Worm (Caenorhabditis elegans) whole organism, L4 larva: Measurements from ENCODE around the gene scl-8.
A peak's percentile ranks its signal among the peaks of the same experiment; 100 is the strongest.

Source experiments
- D1046.2 ChIP-seq: fragments of 200-800 bp; sonication (Bioruptor generic); IDR thresholded peaks from 2 replicates; pipeline ENCODE4 v1.3.6; 2022; ENCODE audit warnings: missing genetic modification characterization, missing compliant biosample characterization
- F49E8.2 ChIP-seq: sonication (generic microtip); optimal IDR thresholded peaks from 2 replicates; lab custom pipeline; 2016; ENCODE audit warnings: missing compliant biosample characterization, mild to moderate bottlenecking, missing genetic modification characterization, borderline replicate concordance
- T20F7.1 ChIP-seq: fragments of 200-800 bp; sonication (Bioruptor generic); optimal IDR thresholded peaks from 2 replicates; lab custom pipeline; 2018; ENCODE audit warnings: mild to moderate bottlenecking, missing genetic modification characterization, missing compliant biosample characterization
- T26A8.4 ChIP-seq: fragments of 200-800 bp; sonication (Bioruptor generic); IDR thresholded peaks from 2 replicates; pipeline ENCODE4 v1.3.6; 2022; ENCODE audit warnings: missing genetic modification characterization, missing compliant biosample characterization
- Y48G9A.11 ChIP-seq: fragments of 200-800 bp; sonication (Bioruptor generic); IDR thresholded peaks from 2 replicates; pipeline ENCODE4 v1.3.6; 2022; ENCODE audit warnings: missing genetic modification reagents, missing genetic modification characterization, missing compliant biosample characterization
- ZK337.2 ChIP-seq: fragments of 200-800 bp; sonication (Bioruptor generic); IDR thresholded peaks from 2 replicates; pipeline ENCODE4 v1.3.6; 2022; ENCODE audit warnings: missing genetic modification reagents, missing genetic modification characterization, missing compliant biosample characterization
- aly-2 ChIP-seq: sonication (generic microtip); optimal IDR thresholded peaks from 2 replicates; lab custom pipeline; 2018; ENCODE audit warnings: missing biosample characterization, missing genetic modification characterization
- attf-4 ChIP-seq: sonication (generic microtip); optimal IDR thresholded peaks from 3 replicates; lab custom pipeline; 2017; ENCODE audit warnings: missing biosample characterization, missing genetic modification characterization
- ceh-28 ChIP-seq: fragments of 150-350 bp; optimal IDR thresholded peaks from 2 replicates; lab custom pipeline; 2014; ENCODE audit warnings: missing biosample characterization, missing genetic modification reagents, missing genetic modification characterization
- ceh-44 ChIP-seq: fragments of 200-800 bp; sonication (Bioruptor generic); IDR thresholded peaks from 2 replicates; pipeline ENCODE4 v1.3.6; 2022; ENCODE audit warnings: missing genetic modification reagents, missing genetic modification characterization, missing compliant biosample characterization
- cey-2 ChIP-seq: sonication (generic microtip); optimal IDR thresholded peaks from 3 replicates; lab custom pipeline; 2017; ENCODE audit warnings: missing genetic modification characterization, mild to moderate bottlenecking, missing compliant biosample characterization, antibody characterized with exemption, borderline replicate concordance; ENCODE audit not compliant: insufficient read depth
- daf-12 ChIP-seq: fragments of 150-350 bp; optimal IDR thresholded peaks from 2 replicates; lab custom pipeline; 2014; ENCODE audit warnings: missing biosample characterization, missing genetic modification reagents, missing genetic modification characterization
- daf-16 ChIP-seq, 3 experiments: sonication (generic microtip); optimal IDR thresholded peaks; 2 replicates each; lab custom pipeline; 2016 to 2017; ENCODE audit warnings: missing genetic modification characterization in 3 of 3, missing genetic modification reagents in 3 of 3, mild to moderate bottlenecking in 2 of 3, missing compliant biosample characterization in 2 of 3, missing biosample characterization in 1 of 3, moderate library complexity in 1 of 3
- dmd-6 ChIP-seq: fragments of 200-800 bp; sonication (Bioruptor generic); IDR thresholded peaks from 2 replicates; pipeline ENCODE4 v1.3.6; 2022; ENCODE audit warnings: missing genetic modification reagents, missing genetic modification characterization, missing compliant biosample characterization
- dve-1 ChIP-seq: sonication (generic microtip); optimal IDR thresholded peaks from 2 replicates; lab custom pipeline; 2017; ENCODE audit warnings: antibody characterized with exemption, mild to moderate bottlenecking, missing genetic modification characterization, missing compliant biosample characterization; ENCODE audit not compliant: insufficient read depth
- egl-27 ChIP-seq: sonication (generic microtip); optimal IDR thresholded peaks from 3 replicates; lab custom pipeline; 2017; ENCODE audit warnings: missing biosample characterization, missing genetic modification reagents, missing genetic modification characterization
- fos-1 ChIP-seq: fragments of 150-350 bp; optimal IDR thresholded peaks from 2 replicates; lab custom pipeline; 2014; ENCODE audit warnings: missing biosample characterization, missing genetic modification characterization
- gei-8 ChIP-seq: fragments of 200-800 bp; sonication (Bioruptor generic); optimal IDR thresholded peaks from 2 replicates; lab custom pipeline; 2018; ENCODE audit warnings: mild to moderate bottlenecking, missing genetic modification characterization, missing compliant biosample characterization
- hlh-11 ChIP-seq: fragments of 200-800 bp; sonication (Bioruptor generic); optimal IDR thresholded peaks from 2 replicates; lab custom pipeline; 2018; ENCODE audit warnings: mild to moderate bottlenecking, missing genetic modification characterization, missing compliant biosample characterization
- hmg-1.1 ChIP-seq: fragments of 200-800 bp; sonication (Bioruptor generic); IDR thresholded peaks from 2 replicates; pipeline ENCODE4 v1.3.6; 2022; ENCODE audit warnings: missing genetic modification reagents, missing genetic modification characterization, missing compliant biosample characterization
- lim-7 ChIP-seq: fragments of 200-800 bp; sonication (Bioruptor generic); IDR thresholded peaks from 2 replicates; pipeline ENCODE4 v1.3.6; 2022; ENCODE audit warnings: missing genetic modification characterization, missing compliant biosample characterization
- lin-13 ChIP-seq: fragments of 150-350 bp; optimal IDR thresholded peaks from 2 replicates; lab custom pipeline; 2014; ENCODE audit warnings: missing biosample characterization, missing genetic modification reagents, missing genetic modification characterization
- lin-15B ChIP-seq: fragments of 150-350 bp; sonication (generic microtip); optimal IDR thresholded peaks from 3 replicates; lab custom pipeline; 2014; ENCODE audit warnings: missing biosample characterization, missing genetic modification characterization
- lin-38 ChIP-seq: fragments of 200-800 bp; sonication (Bioruptor generic); IDR thresholded peaks from 2 replicates; pipeline ENCODE4 v1.3.6; 2022; ENCODE audit warnings: missing genetic modification reagents, missing genetic modification characterization, missing compliant biosample characterization
- lsy-2 ChIP-seq, 2 experiments: fragments of 150-350 bp in 1 of 2; sonication (generic microtip) in 1 of 2; optimal IDR thresholded peaks; 2 replicates each; lab custom pipeline; 2014 to 2017; ENCODE audit warnings: missing biosample characterization in 2 of 2, missing genetic modification characterization in 2 of 2
- madf-9 ChIP-seq: fragments of 200-800 bp; sonication (Bioruptor generic); conservative IDR thresholded peaks from 2 replicates; pipeline ENCODE4 v1.3.6; 2022; ENCODE audit warnings: missing genetic modification reagents, missing genetic modification characterization, missing compliant biosample characterization
- mdt-29 ChIP-seq: fragments of 200-800 bp; sonication (Bioruptor generic); IDR thresholded peaks from 2 replicates; pipeline ENCODE4 v1.3.6; 2022; ENCODE audit warnings: missing genetic modification reagents, missing genetic modification characterization, missing compliant biosample characterization
- mep-1 ChIP-seq: fragments of 150-350 bp; sonication (generic microtip); optimal IDR thresholded peaks from 3 replicates; lab custom pipeline; 2014; ENCODE audit warnings: missing biosample characterization, missing genetic modification characterization
- mes-2 ChIP-seq: sonication (generic microtip); optimal IDR thresholded peaks from 2 replicates; lab custom pipeline; 2016; ENCODE audit warnings: missing genotype, mild to moderate bottlenecking, missing genetic modification characterization, missing compliant biosample characterization; ENCODE audit not compliant: poor library complexity, severe bottlenecking
- mxl-2 ChIP-seq: fragments of 200-800 bp; sonication (Bioruptor generic); conservative IDR thresholded peaks from 2 replicates; pipeline ENCODE4 v1.3.6; 2022; ENCODE audit warnings: missing genetic modification reagents, missing genetic modification characterization, missing compliant biosample characterization
- mxl-3 ChIP-seq: fragments of 200-800 bp; sonication (Bioruptor generic); optimal IDR thresholded peaks from 2 replicates; lab custom pipeline; 2018; ENCODE audit warnings: mild to moderate bottlenecking, missing genetic modification characterization, missing compliant biosample characterization
- nhr-102 ChIP-seq: sonication (generic microtip); optimal IDR thresholded peaks from 2 replicates; lab custom pipeline; 2016; ENCODE audit warnings: mild to moderate bottlenecking, missing genetic modification characterization, moderate library complexity, missing compliant biosample characterization
- nhr-25 ChIP-seq: sonication (generic microtip); optimal IDR thresholded peaks from 2 replicates; lab custom pipeline; 2017; ENCODE audit warnings: missing genetic modification characterization, mild to moderate bottlenecking, missing compliant biosample characterization, antibody characterized with exemption, moderate library complexity, borderline replicate concordance; ENCODE audit not compliant: insufficient read depth
- nhr-28 ChIP-seq: fragments of 150-350 bp; optimal IDR thresholded peaks from 2 replicates; lab custom pipeline; 2014; ENCODE audit warnings: missing biosample characterization, missing genetic modification characterization
- nhr-48 ChIP-seq: sonication (generic microtip); optimal IDR thresholded peaks from 2 replicates; lab custom pipeline; 2016; ENCODE audit warnings: mild to moderate bottlenecking, missing genetic modification characterization, missing compliant biosample characterization
- nhr-76 ChIP-seq: fragments of 150-350 bp; optimal IDR thresholded peaks from 2 replicates; lab custom pipeline; 2014; ENCODE audit warnings: missing biosample characterization, missing genetic modification characterization
- nhr-77 ChIP-seq: fragments of 150-350 bp; optimal IDR thresholded peaks from 2 replicates; lab custom pipeline; 2014; ENCODE audit warnings: missing biosample characterization, missing genetic modification characterization
- php-3 ChIP-seq: fragments of 200-800 bp; sonication (Bioruptor generic); IDR thresholded peaks from 2 replicates; pipeline ENCODE4 v1.3.6; 2022; ENCODE audit warnings: missing genetic modification reagents, missing genetic modification characterization, missing compliant biosample characterization
- pqm-1 ChIP-seq: sonication (generic microtip); optimal IDR thresholded peaks from 2 replicates; lab custom pipeline; 2017; ENCODE audit warnings: missing biosample characterization, missing genetic modification characterization
- rbr-2 ChIP-seq: sonication (generic microtip); optimal IDR thresholded peaks from 2 replicates; lab custom pipeline; 2016; ENCODE audit warnings: missing genotype, missing genetic modification characterization, missing compliant biosample characterization
- skn-1 ChIP-seq: fragments of 150-350 bp; optimal IDR thresholded peaks from 2 replicates; lab custom pipeline; 2014; ENCODE audit warnings: missing biosample characterization, missing genetic modification characterization
- snpc-1.2 ChIP-seq: fragments of 200-800 bp; sonication (Bioruptor generic); IDR thresholded peaks from 2 replicates; pipeline ENCODE4 v1.3.6; 2022; ENCODE audit warnings: missing genetic modification reagents, missing genetic modification characterization, missing compliant biosample characterization
- spr-3 ChIP-seq: fragments of 200-800 bp; sonication (Bioruptor generic); optimal IDR thresholded peaks from 2 replicates; lab custom pipeline; 2018; ENCODE audit warnings: mild to moderate bottlenecking, missing genetic modification characterization, missing compliant biosample characterization
- unc-130 ChIP-seq: sonication (generic microtip); optimal IDR thresholded peaks from 2 replicates; lab custom pipeline; 2016; ENCODE audit warnings: missing genetic modification reagents, missing genetic modification characterization, missing compliant biosample characterization
- vab-7 ChIP-seq: fragments of 200-800 bp; sonication (Bioruptor generic); IDR thresholded peaks from 2 replicates; pipeline ENCODE4 v1.3.6; 2022; ENCODE audit warnings: missing genetic modification reagents, missing genetic modification characterization, missing compliant biosample characterization
- zfp-2 ChIP-seq: sonication (generic microtip); optimal IDR thresholded peaks from 2 replicates; lab custom pipeline; 2016; ENCODE audit warnings: mild to moderate bottlenecking, missing genetic modification characterization, missing compliant biosample characterization
- zfp-3 ChIP-seq: fragments of 200-800 bp; sonication (Bioruptor generic); conservative IDR thresholded peaks from 2 replicates; pipeline ENCODE4 v1.3.6; 2022; ENCODE audit warnings: missing genetic modification reagents, missing genetic modification characterization, missing compliant biosample characterization
- zip-11 ChIP-seq: fragments of 200-800 bp; sonication (Bioruptor generic); IDR thresholded peaks from 2 replicates; pipeline ENCODE4 v1.3.6; 2022; ENCODE audit warnings: missing genetic modification characterization, missing compliant biosample characterization
- zip-2 ChIP-seq: fragments of 150-350 bp; optimal IDR thresholded peaks from 2 replicates; lab custom pipeline; 2014; ENCODE audit warnings: missing biosample characterization, missing genetic modification characterization

The scl-8 gene

ce11 chrIV:13025853-13026343 lies 45.6 kb upstream of the scl-8 start (continued):
- TF ChIP-seq F49E8.2 (no peak), daf-12 (tag; lab: Kevin White, UChicago) (no peak), zfp-3 (no peak), lin-13 (GFP tag; lab: Kevin White, UChicago) (no peak), nhr-77 (no peak), mes-2 (tag; lab: Kevin White, UChicago) (peak; percentile 32), hmg-1.1 (peak; percentile 46; the same call in 1 of the 2 replicates), lim-7 (GFP tag; lab: Robert Waterston, UW) (no peak), lin-15B (tag; lab: Kevin White, UChicago) (no peak), nhr-25 (tag; lab: Kevin White, UChicago) (no peak), T20F7.1 (no peak), nhr-102 (tag; lab: Kevin White, UChicago) (no peak), cey-2 (tag; lab: Kevin White, UChicago) (no peak), ZK337.2 (GFP tag; lab: Robert Waterston, UW) (no peak), aly-2 (no peak), ceh-28 (tag; lab: Kevin White, UChicago) (no peak), madf-9 (GFP tag; lab: Robert Waterston, UW) (no peak), D1046.2 (GFP tag; lab: Robert Waterston, UW) (no peak), vab-7 (GFP tag; lab: Robert Waterston, UW) (no peak), T26A8.4 (GFP tag; lab: Robert Waterston, UW) (no peak), lsy-2 (tag; optimal IDR thresholded peaks at IDR 0.05; lab: Kevin White, UChicago) (peak; percentile 30 to 57), rbr-2 (peak; percentile 29), snpc-1.2 (GFP tag; lab: Robert Waterston, UW) (no peak), fos-1 (tag; lab: Kevin White, UChicago) (no peak), nhr-76 (tag; lab: Kevin White, UChicago) (no peak), mdt-29 (GFP tag; lab: Robert Waterston, UW) (no peak), hlh-11 (tag; lab: Kevin White, UChicago) (no peak)
- TF ChIP-seq, all 104 proteins: peak for 14

ce11 chrIV:13026762-13027161 lies 44.8 kb upstream of the scl-8 start:
- TF ChIP-seq mxl-2 (GFP tag; lab: Robert Waterston, UW) (peak; percentile 93), lim-7 (GFP tag; lab: Robert Waterston, UW) (no peak), zfp-2 (tag; lab: Kevin White, UChicago) (no peak), gei-8 (GFP tag; lab: Kevin White, UChicago) (peak; percentile 12), lsy-2 (tag; optimal IDR thresholded peaks at IDR 0.05; lab: Kevin White, UChicago) (peak in 1 of 2 experiments; percentile 1), mxl-3 (GFP tag; lab: Kevin White, UChicago) (peak; percentile 52), hlh-11 (tag; lab: Kevin White, UChicago) (peak; percentile 83), unc-130 (GFP tag; lab: Kevin White, UChicago) (no peak), dve-1 (tag; lab: Kevin White, UChicago) (peak; percentile 72), dmd-6 (GFP tag; lab: Robert Waterston, UW) (peak; percentile 91), Y48G9A.11 (no peak), php-3 (peak; percentile 74; the same call in 1 of the 2 replicates), daf-16 (GFP tag; optimal IDR thresholded peaks at IDR 0.05; lab: Kevin White, UChicago) (no peak), daf-16 (tag; optimal IDR thresholded peaks at IDR 0.05; lab: Kevin White, UChicago) (peak; percentile 87), ceh-28 (tag; lab: Kevin White, UChicago) (no peak), hmg-1.1 (0 out of 2 replicates have a peak, but pooled peaks have one; percentile 17), lin-38 (GFP tag; lab: Robert Waterston, UW) (no peak), zip-2 (tag; lab: Kevin White, UChicago) (peak; percentile 6), mep-1 (peak; percentile 21), nhr-28 (tag; lab: Kevin White, UChicago) (peak; percentile 27), zip-11 (no peak), spr-3 (no peak), egl-27 (tag; lab: Kevin White, UChicago) (no peak), nhr-48 (tag; lab: Kevin White, UChicago) (peak; percentile 95), pqm-1 (peak; percentile 8), ceh-44 (GFP tag; lab: Robert Waterston, UW) (no peak), skn-1 (tag; lab: Kevin White, UChicago) (no peak), lin-15B (tag; lab: Kevin White, UChicago) (no peak), attf-4 (no peak)
